Worm (Caenorhabditis elegans): ENCODE measurements around the gene T24E12.3.

T24E12.3 gene

ce11 chrII:3777802-3778201 is 2.0 kb downstream of the T24E12.3 start:
- no peak for TF ChIP-seq sox-4 (tag; optimal IDR thresholded peaks at IDR 0.05)
- no peak for TF ChIP-seq ref-2 (tag; optimal IDR thresholded peaks at IDR 0.05)
- no peak for TF ChIP-seq ceh-45 (GFP tag; IDR thresholded peaks at IDR 0.05)
- TF ChIP-seq tbx-7 (tag; optimal IDR thresholded peaks at IDR 0.05) = no peak
- no peak for TF ChIP-seq ceh-14 (tag; optimal IDR thresholded peaks at IDR 0.05)
- no peak for TF ChIP-seq hlh-30 (tag; optimal IDR thresholded peaks at IDR 0.05; ENCODE audit: insufficient read depth)
- no peak for TF ChIP-seq ama-1 (optimal IDR thresholded peaks at IDR 0.05)
- TF ChIP-seq npax-4 (tag; optimal IDR thresholded peaks at IDR 0.05) = no peak
- no peak for TF ChIP-seq ceh-34 (tag; optimal IDR thresholded peaks at IDR 0.05)

ce11 chrII:3779463-3779862 is 3.6 kb downstream of the T24E12.3 start, which contains the start of gene T24E12.11:
Gene T24E12.11, minus strand, starts transcription at chrII:3779563.
- no peak for TF ChIP-seq pha-2 (tag; optimal IDR thresholded peaks at IDR 0.05)
- no peak for TF ChIP-seq dve-1 (tag; optimal IDR thresholded peaks at IDR 0.05)
- TF ChIP-seq rnt-1 (tag; optimal IDR thresholded peaks at IDR 0.05) = no peak
- TF ChIP-seq ceh-45 (GFP tag; IDR thresholded peaks at IDR 0.05) = no peak
- TF ChIP-seq elt-2 (tag; optimal IDR thresholded peaks at IDR 0.05) = no peak
- no peak for TF ChIP-seq ceh-31 (tag; optimal IDR thresholded peaks at IDR 0.05)
- TF ChIP-seq ceh-19 (GFP tag; optimal IDR thresholded peaks at IDR 0.05) = no peak
- no peak for TF ChIP-seq hlh-13 (GFP tag; optimal IDR thresholded peaks at IDR 0.05)
- no peak for TF ChIP-seq ceh-9 (tag; optimal IDR thresholded peaks at IDR 0.05)
- TF ChIP-seq C08G9.2 (tag; optimal IDR thresholded peaks at IDR 0.05) = no peak
- no peak for TF ChIP-seq K09A11.1 (tag; optimal IDR thresholded peaks at IDR 0.05; ENCODE audit: insufficient read depth)
- TF ChIP-seq odd-2 (tag; optimal IDR thresholded peaks at IDR 0.05) = no peak
- no peak for TF ChIP-seq ceh-30 (tag; optimal IDR thresholded peaks at IDR 0.05)
- TF ChIP-seq pag-3 (tag; optimal IDR thresholded peaks at IDR 0.05; ENCODE audit: borderline replicate concordance) = no peak
- no peak for TF ChIP-seq F13H6.1 (tag; optimal IDR thresholded peaks at IDR 0.05)
- no peak for TF ChIP-seq pqm-1 (tag; optimal IDR thresholded peaks at IDR 0.05)

ce11 chrII:3781238-3781637 is 5.4 kb downstream of the T24E12.3 start:
- TF ChIP-seq ttx-3 (tag; optimal IDR thresholded peaks at IDR 0.05) (no peak), pag-3 (tag; optimal IDR thresholded peaks at IDR 0.05; ENCODE audit: borderline replicate concordance) (no peak), ceh-45 (GFP tag; IDR thresholded peaks at IDR 0.05) (no peak), fkh-6 (tag; optimal IDR thresholded peaks at IDR 0.05) (no peak), hlh-8 (tag; optimal IDR thresholded peaks at IDR 0.05) (no peak)

ce11 chrII:3782309-3783000 is 6.6 kb downstream of the T24E12.3 start, which contains the start of gene T24E12.2:
Gene T24E12.2, plus strand, starts transcription at chrII:3782950.
- TF ChIP-seq ceh-18 (tag; optimal IDR thresholded peaks at IDR 0.05) (no peak), tbx-2 (tag; optimal IDR thresholded peaks at IDR 0.05) (no peak), pat-9 (tag; optimal IDR thresholded peaks at IDR 0.05) (no peak), ceh-14 (tag; optimal IDR thresholded peaks at IDR 0.05) (no peak)

ce11 chrII:3785257-3785656 is 9.4 kb downstream of the T24E12.3 start, which contains the start of gene T24E12.1:
Gene T24E12.1, plus strand, starts transcription at chrII:3785557.
- TF ChIP-seq sox-2 (GFP tag; IDR thresholded peaks at IDR 0.05) = no peak
- no peak for TF ChIP-seq tbx-7 (tag; optimal IDR thresholded peaks at IDR 0.05)
- TF ChIP-seq npax-4 (tag; optimal IDR thresholded peaks at IDR 0.05) = no peak
- no peak for TF ChIP-seq ceh-18 (tag; optimal IDR thresholded peaks at IDR 0.05)
- TF ChIP-seq rnt-1 (tag; optimal IDR thresholded peaks at IDR 0.05) = no peak
- no peak for TF ChIP-seq hlh-6 (tag; optimal IDR thresholded peaks at IDR 0.05)
- TF ChIP-seq syd-9 (tag; optimal IDR thresholded peaks at IDR 0.05) = no peak
- no peak for TF ChIP-seq pqm-1 (tag; optimal IDR thresholded peaks at IDR 0.05)
- no peak for TF ChIP-seq sdc-2 (tag; optimal IDR thresholded peaks at IDR 0.05)
- no peak for TF ChIP-seq madf-2 (tag; optimal IDR thresholded peaks at IDR 0.05)
- TF ChIP-seq pha-4 (tag; optimal IDR thresholded peaks at IDR 0.05) = no peak
- TF ChIP-seq pha-2 (tag; optimal IDR thresholded peaks at IDR 0.05) = no peak
- TF ChIP-seq ama-1 (optimal IDR thresholded peaks at IDR 0.05) = no peak
- TF ChIP-seq fkh-6 (tag; optimal IDR thresholded peaks at IDR 0.05) = no peak
- TF ChIP-seq tbx-2 (tag; optimal IDR thresholded peaks at IDR 0.05) = no peak

Data from whole organism, late embryonic.